Worm (Caenorhabditis elegans) whole organism, L2 larva: ENCODE results near the gene cwn-1.

Source experiments
- F13H6.1 ChIP-seq: sonication (generic microtip); optimal IDR thresholded peaks from 2 replicates; lab custom pipeline; 2016; ENCODE audit warnings: missing genetic modification characterization, missing compliant biosample characterization
- Y55F3AM.14 ChIP-seq: fragments of 200-800 bp; sonication (Bioruptor generic); optimal IDR thresholded peaks from 2 replicates; lab custom pipeline; 2018; ENCODE audit warnings: mild to moderate bottlenecking, missing genetic modification characterization, missing compliant biosample characterization
- ZK546.5 ChIP-seq: sonication (generic microtip); optimal IDR thresholded peaks from 2 replicates; lab custom pipeline; 2017; ENCODE audit warnings: missing biosample characterization, missing genetic modification characterization
- aly-2 ChIP-seq: fragments of 150-350 bp; optimal IDR thresholded peaks from 2 replicates; lab custom pipeline; 2014; ENCODE audit warnings: missing biosample characterization, missing genetic modification characterization
- ama-1 ChIP-seq: fragments of 150-350 bp; optimal IDR thresholded peaks from 2 replicates; lab custom pipeline; 2018; ENCODE audit warnings: inconsistent platforms
- blmp-1 ChIP-seq: sonication (generic microtip); optimal IDR thresholded peaks from 2 replicates; lab custom pipeline; 2017; ENCODE audit warnings: missing genetic modification characterization, mild to moderate bottlenecking, missing compliant biosample characterization, antibody characterized with exemption, moderate library complexity; ENCODE audit not compliant: insufficient read depth
- ceh-82 ChIP-seq: fragments of 150-350 bp; optimal IDR thresholded peaks from 2 replicates; lab custom pipeline; 2014; ENCODE audit warnings: missing biosample characterization, missing genetic modification characterization
- crh-2 ChIP-seq: sonication (generic microtip); optimal IDR thresholded peaks from 2 replicates; lab custom pipeline; 2017; ENCODE audit warnings: missing biosample characterization, missing genetic modification characterization
- egl-27 ChIP-seq: sonication (generic microtip); optimal IDR thresholded peaks from 3 replicates; lab custom pipeline; 2017; ENCODE audit warnings: missing biosample characterization, missing genetic modification reagents, missing genetic modification characterization
- elt-3 ChIP-seq: sonication (generic microtip); optimal IDR thresholded peaks from 2 replicates; lab custom pipeline; 2017; ENCODE audit warnings: missing biosample characterization, missing genetic modification characterization
- fos-1 ChIP-seq: fragments of 150-350 bp; optimal IDR thresholded peaks from 2 replicates; lab custom pipeline; 2014; ENCODE audit warnings: missing biosample characterization, missing genetic modification characterization
- gmeb-1 ChIP-seq: fragments of 150-350 bp; optimal IDR thresholded peaks from 2 replicates; lab custom pipeline; 2014; ENCODE audit warnings: missing biosample characterization, missing genetic modification characterization
- lin-11 ChIP-seq: fragments of 150-350 bp; sonication (generic microtip); optimal IDR thresholded peaks from 2 replicates; lab custom pipeline; 2014; ENCODE audit warnings: missing biosample characterization, missing genetic modification characterization, inconsistent platforms, mixed read lengths
- lin-13 ChIP-seq: fragments of 150-350 bp; optimal IDR thresholded peaks from 2 replicates; lab custom pipeline; 2014; ENCODE audit warnings: missing biosample characterization, missing genetic modification reagents, missing genetic modification characterization
- lin-39 ChIP-seq: fragments of 150-350 bp; optimal IDR thresholded peaks from 2 replicates; lab custom pipeline; 2014; ENCODE audit warnings: missing biosample characterization, missing genetic modification reagents, missing genetic modification characterization
- lsy-2 ChIP-seq, 2 experiments: fragments of 150-350 bp in 1 of 2; sonication (generic microtip) in 1 of 2; optimal IDR thresholded peaks; 2 replicates each; lab custom pipeline; 2014 to 2017; ENCODE audit warnings: missing biosample characterization in 2 of 2, missing genetic modification characterization in 2 of 2
- mab-5 ChIP-seq: fragments of 150-350 bp; optimal IDR thresholded peaks from 2 replicates; lab custom pipeline; 2014; ENCODE audit warnings: missing biosample characterization, missing genetic modification characterization
- nhr-10 ChIP-seq: sonication (generic microtip); optimal IDR thresholded peaks from 2 replicates; lab custom pipeline; 2017; ENCODE audit warnings: missing biosample characterization, missing genetic modification characterization
- nhr-11 ChIP-seq: fragments of 150-350 bp; optimal IDR thresholded peaks from 2 replicates; lab custom pipeline; 2014; ENCODE audit warnings: missing biosample characterization, missing genetic modification characterization
- nhr-129 ChIP-seq: fragments of 150-350 bp; optimal IDR thresholded peaks from 2 replicates; lab custom pipeline; 2014; ENCODE audit warnings: missing biosample characterization, missing genetic modification characterization
- nhr-21 ChIP-seq: fragments of 150-350 bp; optimal IDR thresholded peaks from 2 replicates; lab custom pipeline; 2014; ENCODE audit warnings: missing biosample characterization, missing genetic modification characterization
- nhr-23 ChIP-seq: fragments of 150-350 bp; optimal IDR thresholded peaks from 2 replicates; lab custom pipeline; 2014; ENCODE audit warnings: missing biosample characterization, missing genetic modification reagents, missing genetic modification characterization
- nhr-6 ChIP-seq: fragments of 150-350 bp; optimal IDR thresholded peaks from 2 replicates; lab custom pipeline; 2014; ENCODE audit warnings: missing biosample characterization, missing genetic modification characterization
- nhr-77 ChIP-seq: fragments of 150-350 bp; optimal IDR thresholded peaks from 2 replicates; lab custom pipeline; 2014; ENCODE audit warnings: missing biosample characterization, missing genetic modification characterization
- peb-1 ChIP-seq: fragments of 150-350 bp; optimal IDR thresholded peaks from 2 replicates; lab custom pipeline; 2014; ENCODE audit warnings: missing biosample characterization, missing genetic modification characterization
- skn-1 ChIP-seq: sonication (generic microtip); optimal IDR thresholded peaks from 2 replicates; lab custom pipeline; 2017; ENCODE audit warnings: missing biosample characterization, missing genetic modification characterization
- sma-3 ChIP-seq: sonication (generic microtip); optimal IDR thresholded peaks from 2 replicates; lab custom pipeline; 2016; ENCODE audit warnings: missing genetic modification reagents, missing genetic modification characterization, missing compliant biosample characterization
- snpc-4 ChIP-seq: fragments of 150-350 bp; optimal IDR thresholded peaks from 2 replicates; lab custom pipeline; 2014; ENCODE audit warnings: missing biosample characterization, missing genetic modification characterization
- unc-39 ChIP-seq: fragments of 150-350 bp; optimal IDR thresholded peaks from 2 replicates; lab custom pipeline; 2014; ENCODE audit warnings: missing biosample characterization, missing genetic modification characterization
- ztf-1 ChIP-seq: fragments of 200-800 bp; sonication (Bioruptor generic); conservative IDR thresholded peaks from 2 replicates; pipeline ENCODE4 v1.3.6; 2022; ENCODE audit warnings: missing genetic modification characterization, missing compliant biosample characterization
- ztf-11 ChIP-seq: sonication (generic microtip); optimal IDR thresholded peaks from 2 replicates; lab custom pipeline; 2017; ENCODE audit warnings: missing biosample characterization, missing genetic modification characterization
- ztf-4 ChIP-seq: fragments of 150-350 bp; optimal IDR thresholded peaks from 2 replicates; lab custom pipeline; 2014; ENCODE audit warnings: missing biosample characterization, missing genetic modification characterization

The cwn-1 gene

ce11 chrII:116916-117315, 16.5 kb downstream of the cwn-1 start, which contains the start of gene srt-54:
Gene srt-54 (plus strand): TSS chrII:117216.
- no peak for TF ChIP-seq nhr-23 (tag; lab: Kevin White, UChicago)

ce11 chrII:112231-112630, 21.2 kb downstream of the cwn-1 start:
- peak; percentile 15 for TF ChIP-seq nhr-129
- TF ChIP-seq lin-13 (GFP tag; lab: Kevin White, UChicago), result no peak
- TF ChIP-seq nhr-6 (tag; lab: Kevin White, UChicago), result no peak
- TF ChIP-seq sma-3 (GFP tag; lab: Kevin White, UChicago), result peak; percentile 28
- no peak for TF ChIP-seq nhr-21 (tag; lab: Kevin White, UChicago)

DNA sequence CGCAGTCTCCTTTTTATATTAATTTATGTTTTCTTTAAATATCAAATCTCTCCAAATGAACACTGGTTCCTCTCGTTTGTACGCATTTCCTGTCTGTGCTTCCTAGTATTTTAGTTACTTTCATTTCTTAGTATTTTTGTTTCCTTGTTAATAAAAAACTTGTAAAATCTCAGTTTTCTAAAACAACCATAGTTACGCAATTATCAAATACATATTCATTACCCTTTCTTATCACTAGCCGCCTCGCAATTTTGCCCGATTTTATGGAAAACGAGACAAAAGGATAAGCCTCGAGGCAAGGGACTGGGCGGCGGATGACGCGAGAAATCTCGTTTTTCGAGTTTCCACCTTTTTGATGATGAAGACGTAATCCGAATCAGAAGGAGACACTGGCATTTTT, 22.1 kb downstream of the cwn-1 start, which contains the start of gene C50D2.1:
Gene C50D2.1, plus strand, starts transcription at position 301 of the 400 bp plus-strand sequence.
- TF ChIP-seq elt-3 (tag; lab: Kevin White, UChicago) (no peak), lin-11 (tag; lab: Kevin White, UChicago) (no peak), nhr-129 (no peak), unc-39 (tag; lab: Kevin White, UChicago) (no peak), nhr-10 (no peak), aly-2 (tag; lab: Kevin White, UChicago) (no peak), lin-39 (tag; lab: Kevin White, UChicago) (no peak), crh-2 (tag; lab: Kevin White, UChicago) (no peak), nhr-21 (tag; lab: Kevin White, UChicago) (no peak)
- TF ChIP-seq, all 48 proteins: peak for 0

ce11 chrII:108865-109264, 24.5 kb downstream of the cwn-1 start, which contains the start of gene C50D2.2:
Gene C50D2.2 (plus strand): TSS chrII:109165.
- TF ChIP-seq fos-1 (tag; lab: Kevin White, UChicago) (no peak), crh-2 (tag; lab: Kevin White, UChicago) (no peak), lin-13 (GFP tag; lab: Kevin White, UChicago) (no peak), ztf-1 (GFP tag; lab: Robert Waterston, UW) (no peak), snpc-4 (tag; lab: Kevin White, UChicago) (no peak)
- TF ChIP-seq, all 48 proteins: peak for 0

DNA sequence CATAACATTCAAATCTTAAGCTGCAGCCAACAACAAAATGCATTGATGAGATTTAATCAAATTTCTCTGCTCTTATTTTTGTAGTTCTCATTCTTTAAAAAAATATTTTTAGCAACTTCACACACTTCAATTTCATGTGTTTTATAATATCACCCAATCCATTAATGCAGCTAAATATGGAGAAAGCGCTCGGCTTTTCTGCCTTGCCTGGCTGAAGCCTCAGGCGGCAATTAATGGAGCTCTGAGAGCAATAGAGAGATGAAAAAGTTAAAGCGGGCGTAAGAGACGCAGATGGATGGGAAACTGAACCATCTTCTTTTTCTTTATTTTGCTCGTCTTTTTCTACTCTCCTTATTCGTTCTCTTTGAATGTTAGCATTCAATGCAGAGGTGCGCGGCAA, 25.7 kb downstream of the cwn-1 start:
- TF ChIP-seq unc-39 (tag; lab: Kevin White, UChicago) (no peak), egl-27 (tag; lab: Kevin White, UChicago) (no peak), ztf-1 (GFP tag; lab: Robert Waterston, UW) (no peak), lsy-2 (tag; optimal IDR thresholded peaks at IDR 0.05; lab: Kevin White, UChicago) (no peak), ama-1 (lab: Kevin White, UChicago) (no peak), gmeb-1 (no peak), crh-2 (tag; lab: Kevin White, UChicago) (no peak), skn-1 (no peak), mab-5 (tag; lab: Kevin White, UChicago) (no peak), ZK546.5 (no peak), ztf-11 (no peak), F13H6.1 (tag; lab: Kevin White, UChicago) (no peak), ceh-82 (no peak), Y55F3AM.14 (GFP tag; lab: Kevin White, UChicago) (no peak), ztf-4 (tag; lab: Kevin White, UChicago) (no peak), nhr-11 (tag; lab: Kevin White, UChicago) (no peak)

- TF ChIP-seq peb-1 (tag; lab: Kevin White, UChicago) (no peak), blmp-1 (tag; lab: Kevin White, UChicago) (no peak), nhr-23 (tag; lab: Kevin White, UChicago) (no peak), nhr-77 (tag; lab: Kevin White, UChicago) (no peak), fos-1 (tag; lab: Kevin White, UChicago) (no peak)
Measured at ce11 chrII:105889-106288, 27.5 kb downstream of the cwn-1 start, which contains the start of gene txt-1. Gene txt-1 (plus strand): TSS chrII:106189.
